Fruit fly (Drosophila melanogaster): ENCODE results near the gene Axud1.

The Axud1 gene

DNA sequence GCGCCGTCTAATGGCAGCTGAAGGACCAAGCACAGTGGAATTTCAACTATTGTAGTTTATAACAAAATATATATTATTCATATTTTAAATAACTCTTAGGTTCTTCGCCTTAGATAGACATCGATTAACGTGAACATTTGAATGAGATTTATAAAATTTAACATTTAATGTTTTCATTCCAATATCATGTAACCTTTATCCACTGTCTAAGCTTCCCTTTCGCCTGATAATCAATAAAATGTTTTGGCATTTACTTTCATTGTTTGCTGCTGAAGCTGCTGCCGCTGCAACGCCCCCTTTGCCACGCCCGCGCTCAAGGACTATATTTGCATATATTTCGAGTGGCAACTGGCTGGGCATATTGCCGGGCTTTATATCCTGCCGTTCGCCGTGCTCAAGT lies 29.7 kb downstream of the Axud1 start (continued):
- peak; percentile 4 for TF ChIP-seq PHDP (tag; optimal IDR thresholded peaks at IDR 0.05)
- TF ChIP-seq ATbp (GFP tag; optimal IDR thresholded peaks at IDR 0.05), result peak; percentile 3
- TF ChIP-seq CG8359 (GFP tag; optimal IDR thresholded peaks at IDR 0.05; ENCODE audit: borderline replicate concordance), result no peak
- TF ChIP-seq CG33557 (GFP tag; optimal IDR thresholded peaks at IDR 0.05), result no peak
- TF ChIP-seq z (GFP tag; IDR thresholded peaks at IDR 0.05), result no peak
- TF ChIP-seq CG12236 (GFP tag; optimal IDR thresholded peaks at IDR 0.05), result no peak
- no peak for TF ChIP-seq Drgx (GFP tag; IDR thresholded peaks at IDR 0.05)
- TF ChIP-seq dmrt99B (tag; optimal IDR thresholded peaks at IDR 0.05), result peak; percentile 38
- TF ChIP-seq CG12391 (tag; optimal IDR thresholded peaks at IDR 0.05), result no peak
- no peak for TF ChIP-seq Atf6 (GFP tag; IDR thresholded peaks at IDR 0.05)
- no peak for TF ChIP-seq Optix (GFP tag; IDR thresholded peaks at IDR 0.05)
- peak; percentile 10 for TF ChIP-seq CG13424 (tag; optimal IDR thresholded peaks at IDR 0.05)
- no peak for TF ChIP-seq ewg (GFP tag; optimal IDR thresholded peaks at IDR 0.05)
- TF ChIP-seq bsh (GFP tag; optimal IDR thresholded peaks at IDR 0.05), result peak in 1 of 2 experiments; percentile 23
- TF ChIP-seq B-H2 (GFP tag; optimal IDR thresholded peaks at IDR 0.05), result no peak
- TF ChIP-seq CG15269 (tag; optimal IDR thresholded peaks at IDR 0.05), result peak; percentile 3
- no peak for TF ChIP-seq peb (GFP tag; IDR thresholded peaks at IDR 0.05)
- TF ChIP-seq pita (GFP tag; optimal IDR thresholded peaks at IDR 0.05), result no peak
- TF ChIP-seq danr (GFP tag; IDR thresholded peaks at IDR 0.05), result no peak
- peak; percentile 70 for TF ChIP-seq Med (GFP tag)
- TF ChIP-seq vvl (GFP tag; IDR thresholded peaks at IDR 0.05), result peak; percentile 27; the same call in 1 of the 2 replicates
- peak; percentile 8 for TF ChIP-seq CG7839 (tag; optimal IDR thresholded peaks at IDR 0.05)
- no peak for TF ChIP-seq CG13287 (GFP tag; IDR thresholded peaks at IDR 0.05; ENCODE audit: partially characterized antibody)
- TF ChIP-seq zen2 (GFP tag; IDR thresholded peaks at IDR 0.05; ENCODE audit: partially characterized antibody), result no peak
- TF ChIP-seq CG11504 (tag; optimal IDR thresholded peaks at IDR 0.05), result peak; percentile 40

DNA sequence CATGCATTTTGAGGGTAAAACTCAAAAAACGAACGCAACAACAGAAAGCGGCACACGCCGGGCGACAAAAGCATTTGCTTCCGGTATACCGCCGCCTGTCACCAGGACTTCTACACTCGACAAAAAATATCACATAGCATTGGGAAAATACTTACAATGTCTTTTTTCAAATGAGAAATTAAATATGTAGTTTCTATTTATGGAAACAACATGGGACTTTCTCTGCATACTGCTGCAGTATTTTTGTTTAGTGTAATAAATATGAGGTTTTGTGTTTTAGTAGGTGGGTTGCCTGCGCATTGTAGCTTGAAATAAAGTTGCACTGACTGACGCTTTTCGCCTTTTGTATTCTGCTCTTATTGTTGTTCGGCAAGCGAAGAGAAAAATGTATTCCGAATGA lies 31.9 kb downstream of the Axud1 start:
- TF ChIP-seq Bdp1 (GFP tag; optimal IDR thresholded peaks at IDR 0.05) (no peak), ab (GFP tag; optimal IDR thresholded peaks at IDR 0.05) (no peak), Ets65A (GFP tag) (peak; percentile 66), Sox102F (GFP tag; optimal IDR thresholded peaks at IDR 0.05) (peak; percentile 3), sisA (GFP tag; IDR thresholded peaks at IDR 0.05) (peak; percentile 46; the same call in 1 of the 2 replicates), Drgx (GFP tag; IDR thresholded peaks at IDR 0.05) (no peak), CG14050 (GFP tag; IDR thresholded peaks at IDR 0.05) (0 out of 3 replicates have a peak, but pooled peaks have one; percentile 16), Hmr (GFP tag; optimal IDR thresholded peaks at IDR 0.05) (no peak), tin (GFP tag; optimal IDR thresholded peaks at IDR 0.05) (peak; percentile 17), dpn (GFP tag; optimal IDR thresholded peaks at IDR 0.05) (peak in 1 of 2 experiments; percentile 7), sens (GFP tag) (peak; percentile 53), Blimp-1 (GFP tag; optimal IDR thresholded peaks at IDR 0.05) (peak; percentile 1), fd96Cb (tag; optimal IDR thresholded peaks at IDR 0.05) (peak; percentile 5), dmrt99B (tag; optimal IDR thresholded peaks at IDR 0.05) (peak; percentile 49), Med (GFP tag) (peak; percentile 40), CG9797 (GFP tag; optimal IDR thresholded peaks at IDR 0.05) (no peak), ken (GFP tag; IDR thresholded peaks at IDR 0.05) (peak; percentile 55; the same call in 1 of the 3 replicates), ranshi (GFP tag; IDR thresholded peaks at IDR 0.05) (peak; percentile 29; the same call in 1 of the 2 replicates), Xbp1 (GFP tag; optimal IDR thresholded peaks at IDR 0.05) (peak; percentile 9), CG11504 (tag; optimal IDR thresholded peaks at IDR 0.05) (peak; percentile 36), Xrp1 (GFP tag; IDR thresholded peaks at IDR 0.05) (peak; percentile 24; the same call in 1 of the 2 replicates), Hr51 (GFP tag; optimal IDR thresholded peaks at IDR 0.05) (no peak), CG8924 (tag; optimal IDR thresholded peaks at IDR 0.05) (no peak), H2.0 (GFP tag; IDR thresholded peaks at IDR 0.05) (0 out of 2 replicates have a peak, but pooled peaks have one; percentile 11), gem (tag; optimal IDR thresholded peaks at IDR 0.05) (peak; percentile 10), E2f2 (GFP tag; IDR thresholded peaks at IDR 0.05) (no peak), CG30403 (GFP tag; optimal IDR thresholded peaks at IDR 0.05) (no peak), bsh (GFP tag; optimal IDR thresholded peaks at IDR 0.05) (peak in 1 of 2 experiments; percentile 33), CG10979 (tag; optimal IDR thresholded peaks at IDR 0.05) (peak; percentile 42), CG7839 (tag; optimal IDR thresholded peaks at IDR 0.05) (peak; percentile 14)

All from whole organism, embryonic.